Fruit fly (Drosophila melanogaster): ENCODE data around the gene CG12605.

Gene CG12605

DNA sequence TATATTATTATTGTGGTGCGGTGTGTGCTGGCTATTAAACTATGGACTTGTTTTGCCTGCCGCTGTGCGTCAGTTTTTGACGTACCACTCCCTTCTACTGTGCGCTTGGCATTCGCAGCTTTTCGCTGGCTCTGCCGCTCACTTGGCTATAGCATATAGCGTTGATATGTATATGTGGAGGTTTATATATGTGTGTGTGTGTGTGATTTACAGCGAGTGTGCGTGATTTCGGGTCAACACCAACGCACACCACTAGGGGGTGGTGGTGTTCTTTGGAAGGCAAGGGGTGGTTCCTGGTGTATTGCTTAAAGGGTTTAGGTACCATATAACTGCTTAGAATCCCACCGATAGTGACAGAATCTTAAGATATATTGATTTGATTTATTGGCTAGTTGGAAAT, at the start of gene CG12605:
Gene CG12605 (minus strand): TSS at position 101 of the 400 bp plus-strand sequence.
- no peak for TF ChIP-seq CG17801 (GFP tag; optimal IDR thresholded peaks at IDR 0.05; ENCODE audit: partially characterized antibody)

DNA sequence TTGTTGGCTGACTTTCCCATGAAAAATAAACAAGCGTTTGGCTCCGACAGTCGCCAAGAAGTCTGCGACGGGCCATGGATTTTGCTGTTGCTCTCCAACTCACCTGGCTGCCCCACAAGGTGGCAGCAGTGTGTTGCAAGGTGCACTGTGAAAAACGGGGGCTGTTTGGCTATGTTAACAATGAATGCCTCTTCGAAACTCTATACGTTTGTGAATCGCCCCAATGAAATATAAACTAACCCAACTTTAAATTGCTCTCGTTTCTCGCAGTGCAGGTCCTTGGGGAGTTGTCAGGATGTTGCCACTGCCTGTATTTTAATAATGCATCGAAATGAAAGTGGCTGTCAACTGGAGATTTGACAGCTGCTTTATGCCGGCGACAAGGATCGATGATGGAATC, 49.8 kb upstream of the CG12605 start:
- no peak for TF ChIP-seq CG17801 (GFP tag; optimal IDR thresholded peaks at IDR 0.05; ENCODE audit: partially characterized antibody)

- TF ChIP-seq CG17801 (GFP tag; optimal IDR thresholded peaks at IDR 0.05; ENCODE audit: partially characterized antibody) = no peak
These were observed 45.6 kb upstream of the CG12605 start for dm6 chr3L:4010122-4010521.

DNA sequence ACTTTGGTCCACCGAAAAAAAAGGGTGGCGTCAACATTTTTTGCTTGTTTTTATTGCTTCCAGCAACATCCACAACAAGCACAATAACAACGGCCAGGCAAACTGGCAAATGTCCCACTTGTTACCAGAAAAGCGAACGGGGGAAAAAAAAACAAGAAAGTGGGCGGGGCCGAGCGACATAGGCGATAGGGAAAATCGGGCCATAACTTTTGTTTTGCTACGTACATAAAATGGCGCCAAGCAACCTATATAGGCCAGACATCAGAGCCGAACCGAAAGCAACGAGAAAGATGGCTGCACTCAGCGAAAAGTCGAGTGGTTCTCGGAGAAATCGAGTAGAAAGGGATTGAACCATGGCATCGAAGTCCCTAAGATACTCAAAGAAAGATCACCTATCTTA, 42.7 kb upstream of the CG12605 start:
- TF ChIP-seq CG17801 (GFP tag; optimal IDR thresholded peaks at IDR 0.05; ENCODE audit: partially characterized antibody) = no peak

DNA sequence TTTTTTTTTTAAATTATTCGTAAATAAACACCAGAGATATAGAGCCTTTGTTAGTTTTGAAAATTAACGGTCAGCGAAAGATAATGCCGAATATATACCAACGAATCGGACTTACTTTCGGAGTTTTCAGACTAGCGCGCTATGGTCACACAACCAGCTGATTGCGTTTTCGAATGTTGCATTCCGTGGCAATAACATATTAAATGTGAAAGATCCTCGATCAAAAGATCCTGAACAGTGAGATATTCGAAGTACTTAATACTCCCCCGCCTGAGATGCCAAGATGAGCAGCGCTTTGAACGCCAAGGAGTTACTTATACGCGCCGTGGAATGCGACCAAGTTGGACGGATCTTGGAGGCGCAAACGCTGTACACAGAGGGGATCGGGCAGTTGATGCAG, 38.7 kb upstream of the CG12605 start, which contains the start of gene CG14985:
Gene CG14985 (plus strand): TSS at position 159 of the 400 bp plus-strand sequence.
- no peak for TF ChIP-seq CG17801 (GFP tag; optimal IDR thresholded peaks at IDR 0.05; ENCODE audit: partially characterized antibody)

- TF ChIP-seq CG17801 (GFP tag; optimal IDR thresholded peaks at IDR 0.05; ENCODE audit: partially characterized antibody) = no peak
These were observed 36.9 kb upstream of the CG12605 start for dm6 chr3L:4001500-4001899.

- TF ChIP-seq CG17801 (GFP tag; optimal IDR thresholded peaks at IDR 0.05; ENCODE audit: partially characterized antibody) = no peak
These were observed 36.1 kb upstream of the CG12605 start for dm6 chr3L:4000711-4001110.

DNA sequence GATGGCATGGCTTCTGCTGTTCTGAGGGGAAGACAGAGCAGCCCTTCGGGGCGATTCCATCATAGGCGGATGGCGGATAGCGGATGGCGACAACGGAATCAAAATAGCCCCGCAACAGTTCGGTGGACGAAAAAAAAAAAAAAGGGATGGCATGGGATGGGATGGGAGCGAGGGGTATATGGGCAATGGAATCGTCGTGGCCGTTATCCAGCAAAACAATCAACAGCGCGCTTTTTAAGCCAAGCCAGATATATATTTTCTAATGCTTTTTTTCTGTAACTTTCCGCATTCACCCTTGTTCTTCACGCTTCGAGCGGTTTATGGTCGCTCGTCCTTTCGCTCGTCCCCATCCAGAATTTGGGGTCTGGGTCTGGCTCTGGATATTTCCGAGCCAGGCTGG, 31.0 kb upstream of the CG12605 start:
- no peak for TF ChIP-seq CG17801 (GFP tag; optimal IDR thresholded peaks at IDR 0.05; ENCODE audit: partially characterized antibody)

- TF ChIP-seq CG17801 (GFP tag; optimal IDR thresholded peaks at IDR 0.05; ENCODE audit: partially characterized antibody) = no peak
These were observed 18.9 kb upstream of the CG12605 start, which contains the start of gene scrt for dm6 chr3L:3983466-3983946. scrt (plus strand) TSS chr3L:3983896.

dm6 chr3L:3980027-3980426, 15.5 kb upstream of the CG12605 start:
- TF ChIP-seq CG17801 (GFP tag; optimal IDR thresholded peaks at IDR 0.05; ENCODE audit: partially characterized antibody) = no peak

- TF ChIP-seq CG17801 (GFP tag; optimal IDR thresholded peaks at IDR 0.05; ENCODE audit: partially characterized antibody) = no peak
These were observed 14.4 kb upstream of the CG12605 start for dm6 chr3L:3978762-3979516.

DNA sequence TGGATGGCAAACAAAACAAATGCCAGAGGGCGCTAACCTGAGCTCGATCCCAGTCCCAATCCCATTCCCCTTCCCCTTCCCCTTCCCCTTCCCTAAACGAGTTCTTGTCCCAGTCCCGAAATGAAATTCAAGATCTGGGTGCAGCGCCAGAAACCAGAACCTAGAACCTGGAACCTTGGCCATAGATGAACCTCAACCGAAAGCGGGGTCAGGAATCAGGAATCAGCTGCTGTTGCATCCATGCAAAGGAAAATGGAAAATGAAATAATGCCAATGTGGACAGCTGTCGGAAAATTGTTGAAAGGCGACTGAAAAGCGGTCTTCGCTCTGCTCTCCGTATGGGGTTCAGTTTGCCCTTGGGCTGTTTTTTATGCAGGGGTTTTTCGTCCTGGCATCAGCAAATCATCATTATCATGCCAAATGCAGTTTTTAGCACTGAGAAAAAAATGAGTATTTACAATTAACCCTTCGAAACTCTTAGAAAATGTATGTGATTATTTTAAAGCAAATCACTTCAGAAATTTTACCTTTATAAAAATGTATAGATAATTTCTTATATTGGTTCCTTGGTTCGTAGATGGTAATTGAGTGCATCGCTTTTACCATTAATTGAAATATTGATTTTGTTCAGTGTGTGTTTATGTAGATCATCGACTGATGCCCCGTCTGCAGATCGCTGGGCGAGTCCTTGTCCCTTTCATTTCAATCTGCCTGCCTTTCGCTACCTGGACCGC, 13.2 kb upstream of the CG12605 start:
- TF ChIP-seq CG17801 (GFP tag; optimal IDR thresholded peaks at IDR 0.05; ENCODE audit: partially characterized antibody) = no peak

DNA sequence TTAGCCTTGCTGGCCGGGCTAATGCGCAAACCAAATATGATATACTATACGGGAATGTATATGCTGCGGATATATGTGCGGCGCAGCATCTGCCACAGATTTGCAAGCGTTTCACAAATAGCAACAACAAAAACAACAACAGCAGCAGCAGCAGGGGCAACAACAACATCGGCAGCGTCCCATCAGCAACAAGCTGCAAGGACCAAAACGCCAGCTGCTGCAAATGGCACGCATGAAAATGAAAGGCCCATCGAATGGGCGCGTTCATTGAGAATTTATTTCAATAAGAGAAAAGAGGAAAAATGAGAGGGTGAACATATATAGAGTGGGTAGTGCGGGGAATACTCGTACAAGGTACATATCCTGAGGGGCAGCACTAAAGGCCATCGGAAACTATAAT, 11.9 kb upstream of the CG12605 start:
- TF ChIP-seq CG17801 (GFP tag; optimal IDR thresholded peaks at IDR 0.05; ENCODE audit: partially characterized antibody) = no peak

DNA sequence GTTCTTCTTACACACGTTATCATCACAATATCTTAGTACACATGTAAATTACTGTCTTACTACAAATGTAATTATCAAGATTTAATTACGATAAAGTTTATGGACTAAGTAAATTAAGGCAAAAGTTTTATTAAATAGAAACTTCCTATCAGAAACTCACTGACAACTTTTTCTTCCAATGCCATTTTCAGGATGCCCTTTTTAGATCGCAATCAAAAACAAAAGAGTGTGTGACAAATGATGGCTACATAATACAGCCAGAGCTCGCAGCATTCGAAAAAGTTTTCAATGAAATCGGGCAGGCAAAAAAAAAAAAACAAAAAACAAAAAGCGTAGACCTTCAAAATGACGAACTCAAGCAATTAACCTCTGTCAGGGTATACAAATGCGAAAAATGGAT, 8.0 kb upstream of the CG12605 start, which contains the start of gene CG43915:
Gene CG43915 (plus strand): TSS at position 301 of the 400 bp plus-strand sequence.
- TF ChIP-seq CG17801 (GFP tag; optimal IDR thresholded peaks at IDR 0.05; ENCODE audit: partially characterized antibody) = no peak

DNA sequence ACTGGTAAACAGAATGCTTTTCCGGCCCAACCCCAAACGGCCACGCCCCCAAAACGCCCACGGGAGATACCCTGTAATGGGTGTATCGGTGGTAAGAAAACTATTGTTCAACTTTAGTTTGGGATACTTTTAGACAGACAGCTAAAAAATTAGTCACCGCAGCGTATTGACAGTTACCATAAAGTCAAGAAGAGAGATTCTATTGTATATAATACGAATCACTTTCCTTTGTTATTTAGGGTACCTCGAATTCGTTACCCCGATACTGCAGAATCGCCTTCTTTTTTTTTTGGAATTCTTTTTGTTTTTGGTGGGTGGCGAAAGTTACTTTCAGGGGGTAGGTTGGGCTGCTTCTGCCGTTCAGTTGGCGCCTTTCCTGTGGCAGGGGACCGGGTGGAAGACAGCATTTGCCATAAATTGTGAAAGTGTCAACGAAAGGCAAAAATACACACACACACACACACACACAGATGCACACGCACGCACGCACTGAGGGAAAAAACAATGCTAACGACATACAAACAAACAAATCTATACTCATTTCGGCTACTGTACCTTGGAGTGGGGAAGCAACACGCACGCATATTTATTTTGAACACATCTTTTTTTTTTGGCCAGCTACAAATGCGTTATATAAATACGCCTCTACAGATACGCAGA, 5.9 kb upstream of the CG12605 start:
- no peak for TF ChIP-seq CG17801 (GFP tag; optimal IDR thresholded peaks at IDR 0.05; ENCODE audit: partially characterized antibody)

Measured in ovary, adult (tissue).